Worm (Caenorhabditis elegans) whole organism, late embryonic: Measurements from ENCODE around the gene cut-2.
A peak's percentile ranks its signal among the peaks of the same experiment; 100 is the strongest.

ENCODE experiments used
- F13H6.1 ChIP-seq: sonication (generic microtip); optimal IDR thresholded peaks from 2 replicates; lab custom pipeline; 2016; ENCODE audit warnings: missing genetic modification characterization, missing compliant biosample characterization
- K09A11.1 ChIP-seq: sonication (generic microtip); optimal IDR thresholded peaks from 2 replicates; lab custom pipeline; 2017; ENCODE audit warnings: antibody characterized with exemption, mild to moderate bottlenecking, missing genetic modification characterization, missing compliant biosample characterization; ENCODE audit not compliant: insufficient read depth
- T23F11.4 ChIP-seq: fragments of 200-800 bp; sonication (Bioruptor generic); optimal IDR thresholded peaks from 2 replicates; lab custom pipeline; 2018; ENCODE audit warnings: mild to moderate bottlenecking, missing genetic modification characterization, missing compliant biosample characterization
- ahr-1 ChIP-seq: sonication (generic microtip); optimal IDR thresholded peaks from 2 replicates; lab custom pipeline; 2016; ENCODE audit warnings: missing genetic modification characterization, missing compliant biosample characterization
- ceh-2 ChIP-seq: sonication (generic microtip); optimal IDR thresholded peaks from 2 replicates; lab custom pipeline; 2016; ENCODE audit warnings: missing genotype, missing genetic modification characterization, missing compliant biosample characterization
- ceh-30 ChIP-seq: fragments of 150-350 bp; optimal IDR thresholded peaks from 2 replicates; lab custom pipeline; 2014; ENCODE audit warnings: missing biosample characterization, missing genetic modification characterization
- ceh-31 ChIP-seq: sonication (generic microtip); optimal IDR thresholded peaks from 2 replicates; lab custom pipeline; 2016; ENCODE audit warnings: missing genetic modification characterization, missing compliant biosample characterization
- ceh-34 ChIP-seq: sonication (generic microtip); optimal IDR thresholded peaks from 2 replicates; lab custom pipeline; 2016; ENCODE audit warnings: mild to moderate bottlenecking, missing genetic modification characterization, missing compliant biosample characterization
- ceh-48 ChIP-seq: sonication (generic microtip); optimal IDR thresholded peaks from 2 replicates; lab custom pipeline; 2016; ENCODE audit warnings: missing genetic modification characterization, inconsistent platforms, missing compliant biosample characterization
- ceh-9 ChIP-seq: sonication (generic microtip); optimal IDR thresholded peaks from 2 replicates; lab custom pipeline; 2016; ENCODE audit warnings: mild to moderate bottlenecking, missing genetic modification characterization, inconsistent platforms, missing compliant biosample characterization
- che-1 ChIP-seq: sonication (generic microtip); optimal IDR thresholded peaks from 2 replicates; lab custom pipeline; 2016; ENCODE audit warnings: mild to moderate bottlenecking, missing genetic modification characterization, missing compliant biosample characterization
- dve-1 ChIP-seq: sonication (generic microtip); optimal IDR thresholded peaks from 2 replicates; lab custom pipeline; 2017; ENCODE audit warnings: antibody characterized with exemption, mild to moderate bottlenecking, missing genetic modification characterization, missing compliant biosample characterization
- elt-4 ChIP-seq: sonication (generic microtip); optimal IDR thresholded peaks from 2 replicates; lab custom pipeline; 2016; ENCODE audit warnings: missing genetic modification characterization, missing compliant biosample characterization
- fax-1 ChIP-seq: sonication (generic microtip); optimal IDR thresholded peaks from 2 replicates; lab custom pipeline; 2016; ENCODE audit warnings: missing genotype, missing genetic modification characterization, missing compliant biosample characterization
- fkh-10 ChIP-seq: fragments of 150-350 bp; optimal IDR thresholded peaks from 2 replicates; lab custom pipeline; 2014; ENCODE audit warnings: missing biosample characterization, missing genetic modification reagents, missing genetic modification characterization
- hlh-15 ChIP-seq: sonication (generic microtip); optimal IDR thresholded peaks from 2 replicates; lab custom pipeline; 2016; ENCODE audit warnings: missing genetic modification characterization, missing compliant biosample characterization
- hlh-6 ChIP-seq: sonication (generic microtip); optimal IDR thresholded peaks from 2 replicates; lab custom pipeline; 2016; ENCODE audit warnings: missing genotype, missing genetic modification characterization, missing compliant biosample characterization
- hlh-8 ChIP-seq: sonication (generic microtip); optimal IDR thresholded peaks from 2 replicates; lab custom pipeline; 2016; ENCODE audit warnings: missing genotype, missing genetic modification characterization, missing compliant biosample characterization
- lim-6 ChIP-seq: sonication (generic microtip); optimal IDR thresholded peaks from 2 replicates; lab custom pipeline; 2016; ENCODE audit warnings: missing genetic modification characterization, missing compliant biosample characterization
- mec-3 ChIP-seq: sonication (generic microtip); optimal IDR thresholded peaks from 2 replicates; lab custom pipeline; 2016; ENCODE audit warnings: borderline replicate concordance, missing genetic modification characterization, missing compliant biosample characterization
- nhr-11 ChIP-seq: fragments of 150-350 bp; optimal IDR thresholded peaks from 2 replicates; lab custom pipeline; 2014; ENCODE audit warnings: missing biosample characterization, missing genetic modification characterization
- nhr-232 ChIP-seq: sonication (generic microtip); optimal IDR thresholded peaks from 2 replicates; lab custom pipeline; 2016; ENCODE audit warnings: missing genetic modification characterization, missing compliant biosample characterization
- npax-4 ChIP-seq: sonication (generic microtip); optimal IDR thresholded peaks from 2 replicates; lab custom pipeline; 2016; ENCODE audit warnings: missing genetic modification characterization, missing compliant biosample characterization
- odd-2 ChIP-seq: sonication (generic microtip); optimal IDR thresholded peaks from 2 replicates; lab custom pipeline; 2017; ENCODE audit warnings: antibody characterized with exemption, mild to moderate bottlenecking, missing genetic modification characterization, missing compliant biosample characterization
- pag-3 ChIP-seq: sonication (generic microtip); optimal IDR thresholded peaks from 2 replicates; lab custom pipeline; 2016; ENCODE audit warnings: missing compliant biosample characterization, missing genetic modification characterization, borderline replicate concordance
- pat-9 ChIP-seq: fragments of 200-800 bp; sonication (Bioruptor generic); optimal IDR thresholded peaks from 2 replicates; lab custom pipeline; 2018; ENCODE audit warnings: mild to moderate bottlenecking, missing genetic modification characterization, moderate library complexity, missing compliant biosample characterization
- pax-1 ChIP-seq: fragments of 150-350 bp; optimal IDR thresholded peaks from 2 replicates; lab custom pipeline; 2014; ENCODE audit warnings: missing biosample characterization, missing genetic modification characterization
- pha-4 ChIP-seq: fragments of 150-350 bp; optimal IDR thresholded peaks from 2 replicates; lab custom pipeline; 2018; ENCODE audit warnings: missing biosample characterization, missing genetic modification reagents, missing genetic modification characterization
- pros-1 ChIP-seq: fragments of 150-350 bp; optimal IDR thresholded peaks from 2 replicates; lab custom pipeline; 2014; ENCODE audit warnings: missing biosample characterization, missing genetic modification reagents, missing genetic modification characterization
- rnt-1 ChIP-seq: sonication (generic microtip); optimal IDR thresholded peaks from 2 replicates; lab custom pipeline; 2016; ENCODE audit warnings: missing genetic modification characterization, missing compliant biosample characterization
- sdc-2 ChIP-seq: sonication (generic microtip); optimal IDR thresholded peaks from 2 replicates; lab custom pipeline; 2016; ENCODE audit warnings: missing genotype, missing genetic modification characterization, missing compliant biosample characterization
- sox-2 ChIP-seq: fragments of 200-800 bp; sonication (Bioruptor generic); IDR thresholded peaks from 2 replicates; pipeline ENCODE4 v1.3.6; 2022; ENCODE audit warnings: missing genetic modification reagents, missing genetic modification characterization, missing compliant biosample characterization
- tbx-2 ChIP-seq: sonication (generic microtip); optimal IDR thresholded peaks from 2 replicates; lab custom pipeline; 2016; ENCODE audit warnings: missing genetic modification characterization, missing compliant biosample characterization
- tbx-7 ChIP-seq: sonication (generic microtip); optimal IDR thresholded peaks from 2 replicates; lab custom pipeline; 2016; ENCODE audit warnings: missing genotype, missing genetic modification characterization, missing compliant biosample characterization
- ttx-3 ChIP-seq: sonication (generic microtip); optimal IDR thresholded peaks from 2 replicates; lab custom pipeline; 2016; ENCODE audit warnings: missing genetic modification reagents, missing genetic modification characterization, missing compliant biosample characterization
- unc-42 ChIP-seq: sonication (generic microtip); optimal IDR thresholded peaks from 2 replicates; lab custom pipeline; 2016; ENCODE audit warnings: missing genotype, missing genetic modification characterization, missing compliant biosample characterization
- zip-5 ChIP-seq: sonication (generic microtip); optimal IDR thresholded peaks from 2 replicates; lab custom pipeline; 2016; ENCODE audit warnings: missing genetic modification characterization, missing compliant biosample characterization

The cut-2 gene

ce11 chrV:13414585-13414984, at the start of gene cut-2:
cut-2 (plus strand) TSS chrV:13414949.
- TF ChIP-seq pha-4, result no peak
- peak; percentile 31 for TF ChIP-seq rnt-1 (tag; lab: Kevin White, UChicago)

DNA sequence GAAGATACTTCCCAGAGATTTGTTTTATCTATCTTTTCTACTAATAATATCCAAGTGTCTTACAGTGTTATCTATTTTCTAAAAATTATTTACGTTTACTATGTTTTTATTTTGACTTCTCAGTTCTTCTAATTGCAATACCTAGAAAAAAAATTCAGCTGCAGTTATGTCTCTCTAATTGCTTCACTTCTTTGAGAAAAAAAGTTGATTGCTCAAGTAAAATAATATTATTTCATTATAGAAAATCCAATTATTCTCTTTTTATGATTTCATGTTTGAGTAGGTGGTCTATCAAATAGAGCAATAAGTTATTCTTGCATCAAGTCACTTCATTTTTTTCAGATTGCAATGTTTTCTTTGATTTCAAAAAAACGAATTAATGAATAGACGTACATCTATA, 48.3 kb upstream of the cut-2 start:
- no peak for TF ChIP-seq hlh-8 (tag; lab: Kevin White, UChicago)
- TF ChIP-seq ceh-31 (tag; lab: Kevin White, UChicago), result no peak
- no peak for TF ChIP-seq tbx-2 (tag; lab: Kevin White, UChicago)
- TF ChIP-seq nhr-232 (tag; lab: Kevin White, UChicago), result no peak
- no peak for TF ChIP-seq sox-2 (GFP tag; lab: Robert Waterston, UW)
- no peak for TF ChIP-seq dve-1 (tag; lab: Kevin White, UChicago)
- no peak for TF ChIP-seq hlh-15 (tag; lab: Kevin White, UChicago)
- no peak for TF ChIP-seq ceh-9 (tag; lab: Kevin White, UChicago)
- no peak for TF ChIP-seq fax-1 (tag; lab: Kevin White, UChicago)
- TF ChIP-seq ceh-30 (tag; lab: Kevin White, UChicago), result no peak
- TF ChIP-seq pax-1 (tag; lab: Kevin White, UChicago), result no peak
- TF ChIP-seq pros-1, result no peak
- TF ChIP-seq fkh-10 (GFP tag; lab: Kevin White, UChicago), result no peak

DNA sequence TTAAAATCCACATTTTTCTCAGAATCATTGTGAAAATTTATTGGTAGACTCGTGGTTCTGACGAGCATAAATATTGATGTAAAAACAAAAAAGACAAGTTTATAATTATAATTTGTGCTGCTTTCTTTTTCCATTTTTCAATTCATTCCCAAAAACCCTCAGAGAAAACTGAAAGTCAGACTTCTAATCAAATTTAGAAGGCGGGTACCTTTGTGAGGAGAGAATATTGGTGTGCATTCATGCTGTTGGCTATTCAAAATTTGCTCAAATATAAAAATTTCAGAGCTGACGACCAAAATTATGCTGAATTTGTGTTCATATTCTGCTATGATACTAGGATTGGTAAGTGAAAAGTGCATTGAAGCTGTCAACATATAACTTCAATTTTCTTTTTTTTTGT, 47.7 kb upstream of the cut-2 start, which contains the start of gene srx-125:
srx-125 (plus strand) TSS at position 301 of the 400 bp plus-strand sequence.
- no peak for TF ChIP-seq hlh-6 (tag; lab: Kevin White, UChicago)
- no peak for TF ChIP-seq sdc-2 (tag; lab: Kevin White, UChicago)
- no peak for TF ChIP-seq ttx-3 (tag; lab: Kevin White, UChicago)
- TF ChIP-seq zip-5 (tag; lab: Kevin White, UChicago), result no peak
- no peak for TF ChIP-seq lim-6
- no peak for TF ChIP-seq tbx-7 (tag; lab: Kevin White, UChicago)
- no peak for TF ChIP-seq odd-2 (tag; lab: Kevin White, UChicago)
- TF ChIP-seq unc-42 (tag; lab: Kevin White, UChicago), result no peak
- no peak for TF ChIP-seq nhr-232 (tag; lab: Kevin White, UChicago)
- TF ChIP-seq K09A11.1 (tag; lab: Kevin White, UChicago), result no peak
- TF ChIP-seq ceh-30 (tag; lab: Kevin White, UChicago), result no peak
- TF ChIP-seq hlh-8 (tag; lab: Kevin White, UChicago), result no peak
- TF ChIP-seq pat-9, result no peak
- no peak for TF ChIP-seq ceh-34 (tag; lab: Kevin White, UChicago)
- no peak for TF ChIP-seq ceh-48 (tag; lab: Kevin White, UChicago)
- TF ChIP-seq rnt-1 (tag; lab: Kevin White, UChicago), result no peak

- no peak for TF ChIP-seq mec-3
- TF ChIP-seq F13H6.1, result no peak
- TF ChIP-seq pag-3, result no peak
- TF ChIP-seq T23F11.4, result no peak
- TF ChIP-seq npax-4 (tag; lab: Kevin White, UChicago), result no peak
- no peak for TF ChIP-seq elt-4 (tag; lab: Kevin White, UChicago)
- TF ChIP-seq ceh-9 (tag; lab: Kevin White, UChicago), result no peak
- no peak for TF ChIP-seq pha-4
- TF ChIP-seq hlh-15 (tag; lab: Kevin White, UChicago), result no peak
- TF ChIP-seq rnt-1 (tag; lab: Kevin White, UChicago), result no peak
- no peak for TF ChIP-seq ahr-1 (tag; lab: Kevin White, UChicago)
- TF ChIP-seq che-1 (tag; lab: Kevin White, UChicago), result no peak
- TF ChIP-seq nhr-11 (tag; lab: Kevin White, UChicago), result no peak
- TF ChIP-seq ceh-48 (tag; lab: Kevin White, UChicago), result no peak
- no peak for TF ChIP-seq sdc-2 (tag; lab: Kevin White, UChicago)
- TF ChIP-seq lim-6, result no peak
- TF ChIP-seq nhr-232 (tag; lab: Kevin White, UChicago), result no peak
- no peak for TF ChIP-seq ceh-2 (tag; lab: Kevin White, UChicago)
These were observed 45.1 kb upstream of the cut-2 start for ce11 chrV:13369663-13370062.
